Worm (Caenorhabditis elegans) whole organism, L1 larva: ENCODE results near the gene sym-3.
A peak's percentile ranks its signal among the peaks of the same experiment; 100 is the strongest.

ENCODE experiments used
- C16A3.4 ChIP-seq: fragments of 150-350 bp; optimal IDR thresholded peaks from 2 replicates; lab custom pipeline; 2014; ENCODE audit warnings: missing biosample characterization, missing genetic modification characterization
- ama-1 ChIP-seq: fragments of 150-350 bp; optimal IDR thresholded peaks from 2 replicates; lab custom pipeline; 2014
- blmp-1 ChIP-seq: fragments of 150-350 bp; optimal IDR thresholded peaks from 2 replicates; lab custom pipeline; 2014; ENCODE audit warnings: missing biosample characterization, missing genetic modification characterization
- ceh-63 ChIP-seq: fragments of 200-800 bp; sonication (Bioruptor generic); optimal IDR thresholded peaks from 2 replicates; lab custom pipeline; 2018; ENCODE audit warnings: mild to moderate bottlenecking, missing genetic modification characterization, missing compliant biosample characterization
- ceh-8 ChIP-seq: fragments of 200-800 bp; sonication (Bioruptor generic); optimal IDR thresholded peaks from 2 replicates; lab custom pipeline; 2018; ENCODE audit warnings: mild to moderate bottlenecking, missing genetic modification characterization, moderate library complexity, missing compliant biosample characterization
- ceh-88 ChIP-seq: fragments of 200-800 bp; sonication (Bioruptor generic); IDR thresholded peaks from 2 replicates; pipeline ENCODE4 v1.3.6; 2022; ENCODE audit warnings: missing genetic modification characterization, missing compliant biosample characterization
- ceh-90 ChIP-seq: sonication (generic microtip); optimal IDR thresholded peaks from 2 replicates; lab custom pipeline; 2016; ENCODE audit warnings: missing genetic modification characterization, missing compliant biosample characterization
- dsc-1 ChIP-seq: sonication (generic microtip); optimal IDR thresholded peaks from 2 replicates; lab custom pipeline; 2016; ENCODE audit warnings: mild to moderate bottlenecking, missing genetic modification characterization, missing compliant biosample characterization
- efl-3 ChIP-seq: fragments of 200-800 bp; sonication (Bioruptor generic); optimal IDR thresholded peaks from 2 replicates; lab custom pipeline; 2018; ENCODE audit warnings: mild to moderate bottlenecking, missing genetic modification characterization, missing compliant biosample characterization
- egl-13 ChIP-seq: sonication (generic microtip); optimal IDR thresholded peaks from 2 replicates; lab custom pipeline; 2016; ENCODE audit warnings: missing genotype, missing genetic modification reagents, missing genetic modification characterization, missing compliant biosample characterization
- egl-27 ChIP-seq, 2 experiments: fragments of 150-350 bp in 1 of 2; sonication (generic microtip); optimal IDR thresholded peaks; 3 replicates each; lab custom pipeline; 2017 to 2018; ENCODE audit warnings: missing biosample characterization in 2 of 2, missing genetic modification characterization in 2 of 2, missing genetic modification reagents in 2 of 2
- elt-2 ChIP-seq: sonication (generic microtip); optimal IDR thresholded peaks from 2 replicates; lab custom pipeline; 2016; ENCODE audit warnings: missing genetic modification characterization, mild to moderate bottlenecking, inconsistent platforms, missing compliant biosample characterization, missing genetic modification reagents
- fkh-4 ChIP-seq: sonication (generic microtip); optimal IDR thresholded peaks from 2 replicates; lab custom pipeline; 2016; ENCODE audit warnings: missing compliant biosample characterization, missing genetic modification characterization, borderline replicate concordance
- fkh-8 ChIP-seq: sonication (generic microtip); optimal IDR thresholded peaks from 2 replicates; lab custom pipeline; 2016; ENCODE audit warnings: mild to moderate bottlenecking, missing genetic modification characterization, missing compliant biosample characterization
- fos-1 ChIP-seq: fragments of 150-350 bp; optimal IDR thresholded peaks from 2 replicates; lab custom pipeline; 2014; ENCODE audit warnings: missing biosample characterization, missing genetic modification characterization
- grh-1 ChIP-seq: fragments of 200-800 bp; sonication (Bioruptor generic); IDR thresholded peaks from 2 replicates; pipeline ENCODE4 v1.3.6; 2022; ENCODE audit warnings: missing genetic modification reagents, missing genetic modification characterization, missing compliant biosample characterization
- hlh-17 ChIP-seq: fragments of 200-800 bp; sonication (Bioruptor generic); optimal IDR thresholded peaks from 2 replicates; lab custom pipeline; 2018; ENCODE audit warnings: missing genetic modification characterization, mild to moderate bottlenecking, missing compliant biosample characterization, moderate library complexity, borderline replicate concordance
- hlh-4 ChIP-seq: sonication (generic microtip); optimal IDR thresholded peaks from 2 replicates; lab custom pipeline; 2016; ENCODE audit warnings: mild to moderate bottlenecking, missing genetic modification characterization, missing compliant biosample characterization
- hpl-2 ChIP-seq: fragments of 150-350 bp; optimal IDR thresholded peaks from 2 replicates; lab custom pipeline; 2014; ENCODE audit warnings: missing biosample characterization, missing genetic modification reagents, missing genetic modification characterization
- irx-1 ChIP-seq: sonication (generic microtip); optimal IDR thresholded peaks from 2 replicates; lab custom pipeline; 2016; ENCODE audit warnings: missing genetic modification characterization, missing compliant biosample characterization
- jun-1 ChIP-seq: fragments of 150-350 bp; optimal IDR thresholded peaks from 2 replicates; lab custom pipeline; 2014; ENCODE audit warnings: missing biosample characterization, missing genetic modification reagents, missing genetic modification characterization
- lin-14 ChIP-seq: fragments of 200-800 bp; sonication (Bioruptor generic); optimal IDR thresholded peaks from 2 replicates; lab custom pipeline; 2018; ENCODE audit warnings: mild to moderate bottlenecking, missing genetic modification characterization, moderate library complexity, missing compliant biosample characterization
- lin-35 ChIP-seq, 2 experiments: fragments of 150-350 bp; optimal IDR thresholded peaks; 2 replicates each; lab custom pipeline; 2014; ENCODE audit warnings: missing biosample characterization in 2 of 2, missing genetic modification characterization in 2 of 2, missing genetic modification reagents in 2 of 2
- lin-39 ChIP-seq: fragments of 150-350 bp; optimal IDR thresholded peaks from 2 replicates; lab custom pipeline; 2014; ENCODE audit warnings: missing biosample characterization, missing genetic modification reagents, missing genetic modification characterization
- lir-3 ChIP-seq: sonication (generic microtip); optimal IDR thresholded peaks from 2 replicates; lab custom pipeline; 2016; ENCODE audit warnings: mild to moderate bottlenecking, missing genetic modification characterization, moderate library complexity, missing compliant biosample characterization; ENCODE audit not compliant: poor library complexity
- lsy-2 ChIP-seq, 2 experiments: fragments of 150-350 bp; optimal IDR thresholded peaks; 2 replicates each; lab custom pipeline; 2014; ENCODE audit warnings: missing biosample characterization in 2 of 2, missing genetic modification characterization in 2 of 2
- mab-9 ChIP-seq: fragments of 200-800 bp; sonication (Bioruptor generic); IDR thresholded peaks from 2 replicates; pipeline ENCODE4 v1.3.6; 2022; ENCODE audit warnings: missing genetic modification reagents, missing genetic modification characterization, missing compliant biosample characterization
- mdl-1 ChIP-seq, 2 experiments: fragments of 150-350 bp; optimal IDR thresholded peaks; 2 replicates each; lab custom pipeline; 2014 to 2017; ENCODE audit warnings: missing biosample characterization in 2 of 2, missing genetic modification characterization in 2 of 2, inconsistent platforms in 1 of 2
- mef-2 ChIP-seq: fragments of 150-350 bp; optimal IDR thresholded peaks from 2 replicates; lab custom pipeline; 2014; ENCODE audit warnings: missing biosample characterization, missing genetic modification characterization
- nhr-11 ChIP-seq: fragments of 150-350 bp; optimal IDR thresholded peaks from 2 replicates; lab custom pipeline; 2014; ENCODE audit warnings: missing biosample characterization, missing genetic modification characterization
- nhr-12 ChIP-seq: sonication (generic microtip); optimal IDR thresholded peaks from 2 replicates; lab custom pipeline; 2017; ENCODE audit warnings: missing biosample characterization, missing genetic modification characterization
- nhr-19 ChIP-seq: fragments of 200-800 bp; sonication (Bioruptor generic); conservative IDR thresholded peaks from 2 replicates; pipeline ENCODE4 v1.3.6; 2022; ENCODE audit warnings: missing genetic modification characterization, missing compliant biosample characterization
- nhr-20 ChIP-seq: sonication (generic microtip); optimal IDR thresholded peaks from 2 replicates; lab custom pipeline; 2016; ENCODE audit warnings: mild to moderate bottlenecking, missing genetic modification characterization, missing compliant biosample characterization
- nhr-237 ChIP-seq: fragments of 150-350 bp; optimal IDR thresholded peaks from 2 replicates; lab custom pipeline; 2014; ENCODE audit warnings: missing biosample characterization, missing genetic modification characterization
- nhr-28 ChIP-seq: fragments of 150-350 bp; optimal IDR thresholded peaks from 2 replicates; lab custom pipeline; 2014; ENCODE audit warnings: missing biosample characterization, missing genetic modification characterization
- nhr-47 ChIP-seq: sonication (generic microtip); optimal IDR thresholded peaks from 2 replicates; lab custom pipeline; 2016; ENCODE audit warnings: mild to moderate bottlenecking, missing genetic modification characterization, moderate library complexity, missing compliant biosample characterization
- nhr-71 ChIP-seq: sonication (generic microtip); optimal IDR thresholded peaks from 2 replicates; lab custom pipeline; 2016; ENCODE audit warnings: mild to moderate bottlenecking, missing genetic modification characterization, moderate library complexity, missing compliant biosample characterization
- nhr-76 ChIP-seq: sonication (generic microtip); optimal IDR thresholded peaks from 2 replicates; lab custom pipeline; 2017; ENCODE audit warnings: missing biosample characterization, missing genetic modification characterization
- nhr-84 ChIP-seq: sonication (generic microtip); optimal IDR thresholded peaks from 2 replicates; lab custom pipeline; 2017; ENCODE audit warnings: missing biosample characterization, missing genetic modification characterization
- pag-3 ChIP-seq: sonication (generic microtip); optimal IDR thresholded peaks from 2 replicates; lab custom pipeline; 2017; ENCODE audit warnings: missing genetic modification characterization, mild to moderate bottlenecking, missing compliant biosample characterization, antibody characterized with exemption, borderline replicate concordance; ENCODE audit not compliant: insufficient read depth
- pax-3 ChIP-seq: fragments of 200-800 bp; sonication (Bioruptor generic); optimal IDR thresholded peaks from 2 replicates; lab custom pipeline; 2018; ENCODE audit warnings: mild to moderate bottlenecking, missing genetic modification characterization, moderate library complexity, missing compliant biosample characterization
- pqm-1 ChIP-seq: sonication (generic microtip); optimal IDR thresholded peaks from 3 replicates; lab custom pipeline; 2017; ENCODE audit warnings: missing biosample characterization, missing genetic modification characterization
- sox-4 ChIP-seq: sonication (generic microtip); optimal IDR thresholded peaks from 2 replicates; lab custom pipeline; 2016; ENCODE audit warnings: missing genetic modification characterization, missing compliant biosample characterization
- sptf-1 ChIP-seq: fragments of 150-350 bp; optimal IDR thresholded peaks from 2 replicates; lab custom pipeline; 2014; ENCODE audit warnings: missing biosample characterization, missing genetic modification characterization
- sup-37 ChIP-seq: fragments of 200-800 bp; sonication (Bioruptor generic); optimal IDR thresholded peaks from 2 replicates; lab custom pipeline; 2018; ENCODE audit warnings: mild to moderate bottlenecking, missing genetic modification characterization, missing compliant biosample characterization
- swsn-7 ChIP-seq: sonication (generic microtip); optimal IDR thresholded peaks from 2 replicates; lab custom pipeline; 2016; ENCODE audit warnings: missing genetic modification characterization, missing compliant biosample characterization
- tbx-2 ChIP-seq: sonication (generic microtip); optimal IDR thresholded peaks from 2 replicates; lab custom pipeline; 2016; ENCODE audit warnings: missing genetic modification characterization, missing compliant biosample characterization
- tlp-1 ChIP-seq: fragments of 150-350 bp; optimal IDR thresholded peaks from 2 replicates; lab custom pipeline; 2014; ENCODE audit warnings: missing biosample characterization, missing genetic modification characterization
- unc-130 ChIP-seq: fragments of 150-350 bp; optimal IDR thresholded peaks from 2 replicates; lab custom pipeline; 2017; ENCODE audit warnings: missing biosample characterization, missing genetic modification characterization, inconsistent platforms
- unc-30 ChIP-seq: sonication (generic microtip); optimal IDR thresholded peaks from 2 replicates; lab custom pipeline; 2017; ENCODE audit warnings: missing biosample characterization, missing genetic modification characterization
- unc-62 ChIP-seq: fragments of 150-350 bp; optimal IDR thresholded peaks from 2 replicates; lab custom pipeline; 2014; ENCODE audit warnings: missing biosample characterization, missing genetic modification reagents, missing genetic modification characterization
- unc-86 ChIP-seq: sonication (generic microtip); optimal IDR thresholded peaks from 2 replicates; lab custom pipeline; 2016; ENCODE audit warnings: missing genetic modification characterization, missing compliant biosample characterization
- zag-1 ChIP-seq: fragments of 150-350 bp; optimal IDR thresholded peaks from 2 replicates; lab custom pipeline; 2014; ENCODE audit warnings: missing biosample characterization, missing genetic modification characterization
- ztf-4 ChIP-seq: fragments of 150-350 bp; optimal IDR thresholded peaks from 2 replicates; lab custom pipeline; 2014; ENCODE audit warnings: missing biosample characterization, missing genetic modification characterization

sym-3 gene

ce11 chrX:5763904-5764303 lies 9.7 kb upstream of the sym-3 start (continued):
- no peak for TF ChIP-seq hlh-4
- TF ChIP-seq dsc-1 (tag; lab: Kevin White, UChicago): peak; percentile 12
- no peak for TF ChIP-seq ceh-90
- TF ChIP-seq unc-130: peak; percentile 29
- peak; percentile 18 for TF ChIP-seq unc-86 (tag; lab: Kevin White, UChicago)
- peak; percentile 72 for TF ChIP-seq fkh-8 (tag; lab: Kevin White, UChicago)
- TF ChIP-seq elt-2 (tag; lab: Kevin White, UChicago): no peak
- TF ChIP-seq mef-2 (tag; lab: Kevin White, UChicago): no peak
- no peak for TF ChIP-seq jun-1
- no peak for TF ChIP-seq egl-27 (tag; optimal IDR thresholded peaks at IDR 0.05; lab: Kevin White, UChicago)
- no peak for TF ChIP-seq ceh-63
- peak; percentile 39 to 75 for TF ChIP-seq lsy-2 (tag; optimal IDR thresholded peaks at IDR 0.05; lab: Kevin White, UChicago)
- no peak for TF ChIP-seq unc-30
- TF ChIP-seq zag-1 (tag; lab: Kevin White, UChicago): no peak
- no peak for TF ChIP-seq irx-1 (tag; lab: Kevin White, UChicago)
- TF ChIP-seq pqm-1: no peak
- peak in 1 of 2 experiments; percentile 63 for TF ChIP-seq mdl-1 (tag; optimal IDR thresholded peaks at IDR 0.05; lab: Kevin White, UChicago)
- TF ChIP-seq nhr-237: no peak
- peak; percentile 55 for TF ChIP-seq swsn-7 (tag; lab: Kevin White, UChicago)
- peak; percentile 70 for TF ChIP-seq nhr-71 (tag; lab: Kevin White, UChicago)
- TF ChIP-seq lir-3 (tag; lab: Kevin White, UChicago): no peak
- TF ChIP-seq nhr-84 (tag; lab: Kevin White, UChicago): no peak
- no peak for TF ChIP-seq nhr-11 (tag; lab: Kevin White, UChicago)
- no peak for TF ChIP-seq nhr-28 (tag; lab: Kevin White, UChicago)
- TF ChIP-seq efl-3: no peak
- no peak for TF ChIP-seq pag-3 (tag; lab: Kevin White, UChicago)
- no peak for TF ChIP-seq mab-9 (GFP tag; lab: Robert Waterston, UW)
- TF ChIP-seq ama-1 (lab: Kevin White, UChicago): no peak
- peak; percentile 65 to 79 for TF ChIP-seq lin-35 (GFP tag; optimal IDR thresholded peaks at IDR 0.05; lab: Kevin White, UChicago)
- TF ChIP-seq nhr-12 (tag; lab: Kevin White, UChicago): no peak
- peak; percentile 15 for TF ChIP-seq fos-1 (tag; lab: Kevin White, UChicago)
- peak; percentile 42 for TF ChIP-seq tbx-2 (tag; lab: Kevin White, UChicago)
- TF ChIP-seq pax-3: no peak
- TF ChIP-seq unc-62 (GFP tag; lab: Kevin White, UChicago): no peak
- TF ChIP-seq C16A3.4: peak; percentile 30
- no peak for TF ChIP-seq sptf-1 (tag; lab: Kevin White, UChicago)
- TF ChIP-seq nhr-47 (tag; lab: Kevin White, UChicago): peak; percentile 45
- no peak for TF ChIP-seq tlp-1 (tag; lab: Kevin White, UChicago)

DNA sequence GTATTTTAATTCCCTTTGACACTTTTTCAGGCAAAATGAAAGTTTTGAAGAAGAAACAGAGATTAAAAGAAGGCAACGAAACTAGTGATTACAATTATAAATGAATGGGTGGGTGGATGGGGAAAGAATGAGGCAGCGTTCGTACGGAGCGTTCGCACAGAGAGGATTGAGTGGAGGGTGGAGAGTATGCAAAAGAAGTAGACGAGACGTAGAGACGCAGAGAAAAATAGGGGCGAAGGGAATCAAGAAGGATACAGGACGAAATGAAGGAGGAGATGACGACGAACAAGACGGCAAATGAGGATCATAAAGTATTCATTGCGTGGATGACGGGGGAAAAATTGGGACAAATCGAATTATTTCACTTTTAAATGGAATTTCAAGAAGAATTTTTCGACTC lies 8.8 kb upstream of the sym-3 start:
- TF ChIP-seq ztf-4 (tag; lab: Kevin White, UChicago): no peak
- TF ChIP-seq nhr-47 (tag; lab: Kevin White, UChicago): no peak
- no peak for TF ChIP-seq nhr-20 (tag; lab: Kevin White, UChicago)
- peak; percentile 18 for TF ChIP-seq blmp-1 (tag; lab: Kevin White, UChicago)
- TF ChIP-seq swsn-7 (tag; lab: Kevin White, UChicago): no peak
- TF ChIP-seq ceh-8: no peak
- peak; percentile 49 for TF ChIP-seq lin-14 (GFP tag; lab: Kevin White, UChicago)
- TF ChIP-seq nhr-19 (GFP tag; lab: Robert Waterston, UW): no peak
- no peak for TF ChIP-seq nhr-76 (tag; lab: Kevin White, UChicago)
- TF ChIP-seq fkh-4: no peak
- no peak for TF ChIP-seq irx-1 (tag; lab: Kevin White, UChicago)
- TF ChIP-seq dsc-1 (tag; lab: Kevin White, UChicago): peak; percentile 53
- TF ChIP-seq sup-37 (GFP tag; lab: Kevin White, UChicago): no peak
- TF ChIP-seq ceh-88 (GFP tag; lab: Robert Waterston, UW): no peak
- no peak for TF ChIP-seq sox-4 (tag; lab: Kevin White, UChicago)
- TF ChIP-seq nhr-11 (tag; lab: Kevin White, UChicago): no peak
- no peak for TF ChIP-seq egl-13 (tag; lab: Kevin White, UChicago)
- TF ChIP-seq elt-2 (tag; lab: Kevin White, UChicago): no peak
- TF ChIP-seq mef-2 (tag; lab: Kevin White, UChicago): no peak
- no peak for TF ChIP-seq grh-1
- TF ChIP-seq hlh-17 (GFP tag; lab: Kevin White, UChicago): no peak
- no peak for TF ChIP-seq lin-39 (tag; lab: Kevin White, UChicago)
- TF ChIP-seq hpl-2 (GFP tag; lab: Kevin White, UChicago): no peak
- TF ChIP-seq ama-1 (lab: Kevin White, UChicago): no peak
